Fruit fly (Drosophila melanogaster) whole organism, embryonic: Measurements from ENCODE around the gene caz.
A peak's percentile ranks its signal among the peaks of the same experiment; 100 is the strongest.

ENCODE experiments used
- Atf3 ChIP-seq: fragments of 200-800 bp; sonication (Bioruptor generic); optimal IDR thresholded peaks from 3 replicates; lab custom pipeline; 2016; ENCODE audit warnings: missing biosample characterization, missing genetic modification characterization
- C15 ChIP-seq: fragments of 200-800 bp; sonication (Bioruptor generic); IDR thresholded peaks from 3 replicates; pipeline ENCODE4 v1.3.6; 2022; ENCODE audit warnings: missing biosample characterization, missing genetic modification characterization
- CG10274 ChIP-seq: fragments of 200-800 bp; sonication (Bioruptor generic); optimal IDR thresholded peaks from 3 replicates; lab custom pipeline; 2017; ENCODE audit warnings: missing biosample characterization, mild to moderate bottlenecking, missing genetic modification characterization
- CG10366 ChIP-seq: fragments of 200-800 bp; sonication (Bioruptor generic); IDR thresholded peaks from 2 replicates; pipeline ENCODE4 v1.3.6; 2022; ENCODE audit warnings: missing biosample characterization, missing genetic modification characterization
- CG12299 ChIP-seq: fragments of 200-800 bp; sonication (Bioruptor generic); optimal IDR thresholded peaks from 2 replicates; lab custom pipeline; 2018; ENCODE audit warnings: missing biosample characterization, mild to moderate bottlenecking, missing genetic modification characterization
- CG14014 ChIP-seq: fragments of 200-800 bp; sonication (Bioruptor generic); IDR thresholded peaks from 2 replicates; pipeline ENCODE4 v1.3.6; 2022; ENCODE audit warnings: missing biosample characterization, missing genetic modification characterization
- CG15269 ChIP-seq: fragments of 200-800 bp; sonication (Bioruptor generic); optimal IDR thresholded peaks from 2 replicates; lab custom pipeline; 2018; ENCODE audit warnings: missing biosample characterization, mild to moderate bottlenecking, missing genetic modification characterization, moderate library complexity
- CG18262 ChIP-seq: fragments of 200-800 bp; optimal IDR thresholded peaks from 3 replicates; lab custom pipeline; 2019; ENCODE audit warnings: missing biosample characterization, mild to moderate bottlenecking, missing genetic modification characterization, moderate library complexity
- CG33557 ChIP-seq: fragments of 200-800 bp; sonication (Bioruptor generic); optimal IDR thresholded peaks from 2 replicates; lab custom pipeline; 2019; ENCODE audit warnings: missing biosample characterization, mild to moderate bottlenecking, missing genetic modification characterization, moderate library complexity
- CG34224 ChIP-seq: fragments of 200-800 bp; sonication (Bioruptor generic); IDR thresholded peaks from 3 replicates; pipeline ENCODE4 v1.3.6; 2022; ENCODE audit warnings: missing biosample characterization, missing genetic modification characterization; ENCODE audit not compliant: partially characterized antibody
- CG34422 ChIP-seq: fragments of 200-800 bp; sonication (Bioruptor generic); IDR thresholded peaks from 3 replicates; pipeline ENCODE4 v1.3.6; 2022; ENCODE audit warnings: missing biosample characterization, missing genetic modification characterization
- CG4617 ChIP-seq: fragments of 200-800 bp; sonication (Bioruptor generic); optimal IDR thresholded peaks from 3 replicates; lab custom pipeline; 2016; ENCODE audit warnings: missing biosample characterization, missing genetic modification characterization, borderline replicate concordance
- CG4730 ChIP-seq: fragments of 200-800 bp; sonication (Bioruptor generic); IDR thresholded peaks from 2 replicates; pipeline ENCODE4 v1.3.6; 2022; ENCODE audit warnings: missing biosample characterization, missing genetic modification characterization
- CG6854 ChIP-seq: fragments of 200-800 bp; sonication (Bioruptor generic); optimal IDR thresholded peaks from 3 replicates; lab custom pipeline; 2017; ENCODE audit warnings: missing biosample characterization, mild to moderate bottlenecking, missing genetic modification characterization
- CG7745 ChIP-seq: fragments of 200-800 bp; sonication (Bioruptor generic); optimal IDR thresholded peaks from 2 replicates; lab custom pipeline; 2018; ENCODE audit warnings: missing biosample characterization, mild to moderate bottlenecking, missing genetic modification characterization, moderate library complexity
- CG8924 ChIP-seq: fragments of 200-800 bp; optimal IDR thresholded peaks from 3 replicates; lab custom pipeline; 2019; ENCODE audit warnings: missing biosample characterization, mild to moderate bottlenecking, missing genetic modification characterization, moderate library complexity
- D ChIP-seq, 2 experiments: fragments of 200-800 bp in 1 of 2; fragments of >200 bp in 1 of 2; sonication (Bioruptor generic) in 1 of 2; optimal IDR thresholded peaks; 2 replicates in 1 of 2; 3 replicates in 1 of 2; lab custom pipeline; 2017; ENCODE audit warnings: mild to moderate bottlenecking in 1 of 2, missing biosample characterization in 1 of 2, missing genetic modification characterization in 1 of 2, missing genetic modification reagents in 1 of 2
- Dfd ChIP-seq, 2 experiments: fragments of >200 bp; optimal IDR thresholded peaks; 2 replicates each; lab custom pipeline; 2017; ENCODE audit warnings: missing biosample characterization in 2 of 2, missing genetic modification characterization in 2 of 2
- Dip2 ChIP-seq: fragments of 200-800 bp; sonication (Bioruptor generic); IDR thresholded peaks from 2 replicates; pipeline ENCODE4 v1.3.6; 2022; ENCODE audit warnings: missing biosample characterization, missing genetic modification characterization
- ERR ChIP-seq: fragments of 200-800 bp; sonication (Bioruptor generic); optimal IDR thresholded peaks from 2 replicates; lab custom pipeline; 2016; ENCODE audit warnings: missing biosample characterization, missing genetic modification characterization
- H2.0 ChIP-seq: fragments of 200-800 bp; sonication (Bioruptor generic); IDR thresholded peaks from 2 replicates; pipeline ENCODE4 v1.3.6; 2022; ENCODE audit warnings: missing biosample characterization, missing genetic modification characterization
- HLHmδ ChIP-seq: fragments of 200-800 bp; sonication (Bioruptor generic); optimal IDR thresholded peaks from 2 replicates; lab custom pipeline; 2018; ENCODE audit warnings: missing biosample characterization, mild to moderate bottlenecking, missing genetic modification characterization, moderate library complexity
- HmgZ ChIP-seq: fragments of 200-800 bp; sonication (Bioruptor generic); optimal IDR thresholded peaks from 2 replicates; lab custom pipeline; 2018; ENCODE audit warnings: missing biosample characterization, mild to moderate bottlenecking, missing genetic modification characterization
- Hr39 ChIP-seq: fragments of >200 bp; optimal IDR thresholded peaks from 2 replicates; lab custom pipeline; 2017
- Max ChIP-seq: fragments of 200-800 bp; sonication (Bioruptor generic); optimal IDR thresholded peaks from 2 replicates; lab custom pipeline; 2016; ENCODE audit warnings: missing biosample characterization, mild to moderate bottlenecking, missing genetic modification characterization
- Optix ChIP-seq: fragments of 200-800 bp; sonication (Bioruptor generic); IDR thresholded peaks from 3 replicates; pipeline ENCODE4 v1.3.6; 2022; ENCODE audit warnings: missing biosample characterization, missing genetic modification characterization
- Rfx ChIP-seq: fragments of 200-800 bp; sonication (Bioruptor generic); IDR thresholded peaks from 2 replicates; pipeline ENCODE4 v1.3.6; 2022; ENCODE audit warnings: missing biosample characterization, missing genetic modification characterization
- YL-1 ChIP-seq: fragments of 200-800 bp; sonication (Bioruptor generic); optimal IDR thresholded peaks from 3 replicates; lab custom pipeline; 2017; ENCODE audit warnings: missing biosample characterization, mild to moderate bottlenecking, missing genetic modification characterization
- cad ChIP-seq: fragments of >200 bp; optimal IDR thresholded peaks from 2 replicates; lab custom pipeline; 2017; ENCODE audit warnings: missing biosample characterization, missing genetic modification characterization
- caup ChIP-seq: fragments of 200-800 bp; sonication (Bioruptor generic); optimal IDR thresholded peaks from 3 replicates; lab custom pipeline; 2017; ENCODE audit warnings: missing biosample characterization, mild to moderate bottlenecking, missing genetic modification characterization, moderate library complexity; ENCODE audit not compliant: severe bottlenecking
- chinmo ChIP-seq: fragments of 200-800 bp; sonication (Bioruptor generic); IDR thresholded peaks from 4 replicates; pipeline ENCODE4 v1.3.6; 2022; ENCODE audit warnings: missing biosample characterization, missing genetic modification characterization; ENCODE audit not compliant: partially characterized antibody
- dmrt11E ChIP-seq: fragments of 200-800 bp; sonication (Bioruptor generic); optimal IDR thresholded peaks from 3 replicates; lab custom pipeline; 2018; ENCODE audit warnings: missing biosample characterization, mild to moderate bottlenecking, missing genetic modification characterization, moderate library complexity
- dmrt99B ChIP-seq: fragments of 200-800 bp; sonication (Bioruptor generic); optimal IDR thresholded peaks from 2 replicates; lab custom pipeline; 2018; ENCODE audit warnings: missing biosample characterization, mild to moderate bottlenecking, missing genetic modification characterization, moderate library complexity
- gro ChIP-seq: fragments of 200-800 bp; sonication (Bioruptor generic); optimal IDR thresholded peaks from 2 replicates; lab custom pipeline; 2016; ENCODE audit warnings: missing biosample characterization, missing genetic modification characterization
- nau ChIP-seq: fragments of 200-800 bp; sonication (Bioruptor generic); optimal IDR thresholded peaks from 3 replicates; lab custom pipeline; 2017; ENCODE audit warnings: missing biosample characterization, mild to moderate bottlenecking, missing genetic modification characterization, missing genetic modification reagents
- nmo ChIP-seq: fragments of 200-800 bp; sonication (Bioruptor generic); optimal IDR thresholded peaks from 2 replicates; lab custom pipeline; 2018; ENCODE audit warnings: missing biosample characterization, mild to moderate bottlenecking, missing genetic modification characterization, moderate library complexity
- nom ChIP-seq: fragments of 200-800 bp; sonication (Bioruptor generic); optimal IDR thresholded peaks from 2 replicates; lab custom pipeline; 2017; ENCODE audit warnings: missing biosample characterization, missing genetic modification characterization, mild to moderate bottlenecking, moderate library complexity, missing genetic modification reagents
- ranshi ChIP-seq: fragments of 200-800 bp; sonication (Bioruptor generic); IDR thresholded peaks from 2 replicates; pipeline ENCODE4 v1.3.6; 2022; ENCODE audit warnings: missing biosample characterization, missing genetic modification characterization
- sens ChIP-seq: fragments of 200-800 bp; sonication (Bioruptor generic); peaks from one replicate; lab custom pipeline; 2016; ENCODE audit warnings: missing biosample characterization, missing genetic modification characterization
- seq ChIP-seq: fragments of 200-800 bp; sonication (Bioruptor generic); IDR thresholded peaks from 2 replicates; pipeline ENCODE4 v1.3.6; 2022; ENCODE audit warnings: missing biosample characterization, missing genetic modification characterization
- sisA ChIP-seq: fragments of 200-800 bp; sonication (Bioruptor generic); IDR thresholded peaks from 2 replicates; pipeline ENCODE4 v1.3.6; 2022; ENCODE audit warnings: missing biosample characterization, missing genetic modification characterization
- sqz ChIP-seq: fragments of 200-800 bp; sonication (Bioruptor generic); optimal IDR thresholded peaks from 3 replicates; lab custom pipeline; 2018; ENCODE audit warnings: missing biosample characterization, mild to moderate bottlenecking, missing genetic modification characterization
- stwl ChIP-seq: fragments of 200-800 bp; sonication (Bioruptor generic); optimal IDR thresholded peaks from 3 replicates; lab custom pipeline; 2018; ENCODE audit warnings: missing biosample characterization, mild to moderate bottlenecking, missing genetic modification characterization, moderate library complexity
- ttk ChIP-seq: fragments of 200-800 bp; sonication (Bioruptor generic); IDR thresholded peaks from 2 replicates; pipeline ENCODE4 v2.1.2; 2022; ENCODE audit warnings: missing biosample characterization, missing genetic modification characterization
- vvl ChIP-seq: fragments of 200-800 bp; sonication (Bioruptor generic); IDR thresholded peaks from 2 replicates; pipeline ENCODE4 v1.3.6; 2022; ENCODE audit warnings: missing biosample characterization, missing genetic modification characterization
- yki ChIP-seq: fragments of >200 bp; optimal IDR thresholded peaks from 3 replicates; lab custom pipeline; 2018
- zen2 ChIP-seq: fragments of 200-800 bp; sonication (Bioruptor generic); IDR thresholded peaks from 3 replicates; pipeline ENCODE4 v1.3.6; 2022; ENCODE audit warnings: missing biosample characterization, missing genetic modification characterization; ENCODE audit not compliant: partially characterized antibody

The caz gene

dm6 chrX:16334251-16334860 lies 45.7 kb downstream of the caz start (continued):
- no peak for TF ChIP-seq HmgZ (tag; lab: Kevin White, UChicago)
- TF ChIP-seq nmo (GFP tag; lab: Kevin White, UChicago): no peak
- no peak for TF ChIP-seq sqz (GFP tag; lab: Kevin White, UChicago)
- no peak for TF ChIP-seq dmrt11E (tag; lab: Kevin White, UChicago)
- no peak for TF ChIP-seq Dip2 (GFP tag; lab: Robert Waterston, UW)
- TF ChIP-seq ranshi (GFP tag; lab: Robert Waterston, UW): no peak
- TF ChIP-seq CG12299: peak; percentile 53
- peak; percentile 32; the same call in 1 of the 3 replicates for TF ChIP-seq CG34422 (GFP tag; lab: Robert Waterston, UW)
- no peak for TF ChIP-seq seq (GFP tag; lab: Robert Waterston, UW)
- TF ChIP-seq CG15269: no peak
- TF ChIP-seq HLHmδ (GFP tag; lab: Kevin White, UChicago): no peak
- TF ChIP-seq Hr39 (lab: Kevin White, UChicago): no peak
- no peak for TF ChIP-seq zen2 (GFP tag; lab: Robert Waterston, UW)
- TF ChIP-seq CG18262 (tag; lab: Kevin White, UChicago): no peak
- TF ChIP-seq cad: no peak
- no peak for TF ChIP-seq Max (GFP tag; lab: Kevin White, UChicago)
- 0 out of 4 replicates have a peak, but pooled peaks have one; percentile 6 for TF ChIP-seq chinmo (GFP tag; lab: Robert Waterston, UW)
- TF ChIP-seq nom: no peak
- no peak for TF ChIP-seq H2.0 (GFP tag; lab: Robert Waterston, UW)
- TF ChIP-seq Dfd (GFP tag; optimal IDR thresholded peaks at IDR 0.05; lab: Kevin White, UChicago): no peak
- no peak for TF ChIP-seq Optix
- no peak for TF ChIP-seq YL-1 (GFP tag; lab: Kevin White, UChicago)
- no peak for TF ChIP-seq gro (GFP tag; lab: Kevin White, UChicago)
- TF ChIP-seq sens (GFP tag; lab: Kevin White, UChicago): peak; percentile 4
- TF ChIP-seq ERR (GFP tag; lab: Kevin White, UChicago): no peak
- TF ChIP-seq Rfx (GFP tag; lab: Robert Waterston, UW): no peak
- TF ChIP-seq CG4617: no peak
- TF ChIP-seq D (optimal IDR thresholded peaks at IDR 0.05; lab: Kevin White, UChicago): no peak
- no peak for TF ChIP-seq D (GFP tag; optimal IDR thresholded peaks at IDR 0.05; lab: Kevin White, UChicago)
- TF ChIP-seq CG33557 (GFP tag; lab: Kevin White, UChicago): no peak
- TF ChIP-seq Atf3 (GFP tag; lab: Kevin White, UChicago): no peak
- no peak for TF ChIP-seq sisA (GFP tag; lab: Robert Waterston, UW)
- no peak for TF ChIP-seq dmrt99B (tag; lab: Kevin White, UChicago)
- TF ChIP-seq nau (GFP tag; lab: Kevin White, UChicago): no peak
- TF ChIP-seq ttk (GFP tag; lab: Robert Waterston, UW): no peak
- TF ChIP-seq caup (GFP tag; lab: Kevin White, UChicago): no peak
- TF ChIP-seq CG8924 (tag; lab: Kevin White, UChicago): peak; percentile 50
- TF ChIP-seq yki (lab: Kevin White, UChicago): no peak
- TF ChIP-seq vvl: no peak
- no peak for TF ChIP-seq C15 (GFP tag; lab: Robert Waterston, UW)
- no peak for TF ChIP-seq stwl
- no peak for TF ChIP-seq CG14014 (GFP tag; lab: Robert Waterston, UW)
- no peak for TF ChIP-seq CG7745
- no peak for TF ChIP-seq CG4730 (GFP tag; lab: Robert Waterston, UW)
- TF ChIP-seq CG10274: no peak
- no peak for TF ChIP-seq CG10366 (GFP tag; lab: Robert Waterston, UW)
- no peak for TF ChIP-seq CG6854
- TF ChIP-seq CG34224 (GFP tag; lab: Robert Waterston, UW): no peak
